Worm (Caenorhabditis elegans) whole organism, L1 larva: ENCODE results near the gene T10B9.14.

Experiments used
- C04F5.9 ChIP-seq: sonication (generic microtip); optimal IDR thresholded peaks from 2 replicates; lab custom pipeline; 2016; ENCODE audit warnings: missing genetic modification characterization, missing compliant biosample characterization
- C16A3.4 ChIP-seq: fragments of 150-350 bp; optimal IDR thresholded peaks from 2 replicates; lab custom pipeline; 2014; ENCODE audit warnings: missing biosample characterization, missing genetic modification characterization
- F16B12.6 ChIP-seq: fragments of 150-350 bp; optimal IDR thresholded peaks from 2 replicates; lab custom pipeline; 2014; ENCODE audit warnings: missing biosample characterization, missing genetic modification characterization
- ama-1 ChIP-seq: fragments of 150-350 bp; optimal IDR thresholded peaks from 2 replicates; lab custom pipeline; 2014
- ceh-8 ChIP-seq: fragments of 200-800 bp; sonication (Bioruptor generic); optimal IDR thresholded peaks from 2 replicates; lab custom pipeline; 2018; ENCODE audit warnings: mild to moderate bottlenecking, missing genetic modification characterization, moderate library complexity, missing compliant biosample characterization
- ceh-88 ChIP-seq: fragments of 200-800 bp; sonication (Bioruptor generic); IDR thresholded peaks from 2 replicates; pipeline ENCODE4 v1.3.6; 2022; ENCODE audit warnings: missing genetic modification characterization, missing compliant biosample characterization
- dpl-1 ChIP-seq, 3 experiments: fragments of 150-350 bp in 2 of 3; sonication (generic microtip) in 1 of 3; optimal IDR thresholded peaks; 2 replicates each; lab custom pipeline; 2014 to 2017; ENCODE audit warnings: missing biosample characterization in 3 of 3, missing genetic modification characterization in 3 of 3, missing genetic modification reagents in 3 of 3
- dsc-1 ChIP-seq: sonication (generic microtip); optimal IDR thresholded peaks from 2 replicates; lab custom pipeline; 2016; ENCODE audit warnings: mild to moderate bottlenecking, missing genetic modification characterization, missing compliant biosample characterization
- efl-1 ChIP-seq, 4 experiments: fragments of 150-350 bp; optimal IDR thresholded peaks in 3 of 4; peaks in 1 of 4; 1 replicate in 1 of 4; 2 replicates in 3 of 4; lab custom pipeline; 2014; ENCODE audit warnings: missing biosample characterization in 2 of 4, missing genetic modification characterization in 2 of 4, missing genetic modification reagents in 2 of 4
- efl-3 ChIP-seq: fragments of 200-800 bp; sonication (Bioruptor generic); optimal IDR thresholded peaks from 2 replicates; lab custom pipeline; 2018; ENCODE audit warnings: mild to moderate bottlenecking, missing genetic modification characterization, missing compliant biosample characterization
- egl-13 ChIP-seq: sonication (generic microtip); optimal IDR thresholded peaks from 2 replicates; lab custom pipeline; 2016; ENCODE audit warnings: missing genotype, missing genetic modification reagents, missing genetic modification characterization, missing compliant biosample characterization
- elt-2 ChIP-seq: sonication (generic microtip); optimal IDR thresholded peaks from 2 replicates; lab custom pipeline; 2016; ENCODE audit warnings: missing genetic modification characterization, mild to moderate bottlenecking, inconsistent platforms, missing compliant biosample characterization, missing genetic modification reagents
- fkh-10 ChIP-seq: sonication (generic microtip); optimal IDR thresholded peaks from 2 replicates; lab custom pipeline; 2017; ENCODE audit warnings: missing biosample characterization, missing genetic modification reagents, missing genetic modification characterization
- fkh-4 ChIP-seq: sonication (generic microtip); optimal IDR thresholded peaks from 2 replicates; lab custom pipeline; 2016; ENCODE audit warnings: missing compliant biosample characterization, missing genetic modification characterization, borderline replicate concordance
- fos-1 ChIP-seq: fragments of 150-350 bp; optimal IDR thresholded peaks from 2 replicates; lab custom pipeline; 2014; ENCODE audit warnings: missing biosample characterization, missing genetic modification characterization
- hlh-17 ChIP-seq: fragments of 200-800 bp; sonication (Bioruptor generic); optimal IDR thresholded peaks from 2 replicates; lab custom pipeline; 2018; ENCODE audit warnings: missing genetic modification characterization, mild to moderate bottlenecking, missing compliant biosample characterization, moderate library complexity, borderline replicate concordance
- hpl-2 ChIP-seq: fragments of 150-350 bp; optimal IDR thresholded peaks from 2 replicates; lab custom pipeline; 2014; ENCODE audit warnings: missing biosample characterization, missing genetic modification reagents, missing genetic modification characterization
- lin-14 ChIP-seq: fragments of 200-800 bp; sonication (Bioruptor generic); optimal IDR thresholded peaks from 2 replicates; lab custom pipeline; 2018; ENCODE audit warnings: mild to moderate bottlenecking, missing genetic modification characterization, moderate library complexity, missing compliant biosample characterization
- lir-3 ChIP-seq: sonication (generic microtip); optimal IDR thresholded peaks from 2 replicates; lab custom pipeline; 2016; ENCODE audit warnings: mild to moderate bottlenecking, missing genetic modification characterization, moderate library complexity, missing compliant biosample characterization; ENCODE audit not compliant: poor library complexity
- lsy-2 ChIP-seq, 2 experiments: fragments of 150-350 bp; optimal IDR thresholded peaks; 2 replicates each; lab custom pipeline; 2014; ENCODE audit warnings: missing biosample characterization in 2 of 2, missing genetic modification characterization in 2 of 2
- mab-9 ChIP-seq: fragments of 200-800 bp; sonication (Bioruptor generic); IDR thresholded peaks from 2 replicates; pipeline ENCODE4 v1.3.6; 2022; ENCODE audit warnings: missing genetic modification reagents, missing genetic modification characterization, missing compliant biosample characterization
- mdl-1 ChIP-seq, 2 experiments: fragments of 150-350 bp; optimal IDR thresholded peaks; 2 replicates each; lab custom pipeline; 2014 to 2017; ENCODE audit warnings: missing biosample characterization in 2 of 2, missing genetic modification characterization in 2 of 2, inconsistent platforms in 1 of 2
- mep-1 ChIP-seq: fragments of 150-350 bp; optimal IDR thresholded peaks from 2 replicates; lab custom pipeline; 2014; ENCODE audit warnings: missing biosample characterization, missing genetic modification characterization
- nhr-11 ChIP-seq: fragments of 150-350 bp; optimal IDR thresholded peaks from 2 replicates; lab custom pipeline; 2014; ENCODE audit warnings: missing biosample characterization, missing genetic modification characterization
- nhr-19 ChIP-seq: fragments of 200-800 bp; sonication (Bioruptor generic); conservative IDR thresholded peaks from 2 replicates; pipeline ENCODE4 v1.3.6; 2022; ENCODE audit warnings: missing genetic modification characterization, missing compliant biosample characterization
- nhr-28 ChIP-seq: fragments of 150-350 bp; optimal IDR thresholded peaks from 2 replicates; lab custom pipeline; 2014; ENCODE audit warnings: missing biosample characterization, missing genetic modification characterization
- nhr-77 ChIP-seq: fragments of 150-350 bp; optimal IDR thresholded peaks from 2 replicates; lab custom pipeline; 2014; ENCODE audit warnings: missing biosample characterization, missing genetic modification characterization
- nhr-84 ChIP-seq: sonication (generic microtip); optimal IDR thresholded peaks from 2 replicates; lab custom pipeline; 2017; ENCODE audit warnings: missing biosample characterization, missing genetic modification characterization
- pax-3 ChIP-seq: fragments of 200-800 bp; sonication (Bioruptor generic); optimal IDR thresholded peaks from 2 replicates; lab custom pipeline; 2018; ENCODE audit warnings: mild to moderate bottlenecking, missing genetic modification characterization, moderate library complexity, missing compliant biosample characterization
- pqm-1 ChIP-seq: sonication (generic microtip); optimal IDR thresholded peaks from 3 replicates; lab custom pipeline; 2017; ENCODE audit warnings: missing biosample characterization, missing genetic modification characterization
- tbx-2 ChIP-seq: sonication (generic microtip); optimal IDR thresholded peaks from 2 replicates; lab custom pipeline; 2016; ENCODE audit warnings: missing genetic modification characterization, missing compliant biosample characterization
- unc-130 ChIP-seq: fragments of 150-350 bp; optimal IDR thresholded peaks from 2 replicates; lab custom pipeline; 2017; ENCODE audit warnings: missing biosample characterization, missing genetic modification characterization, inconsistent platforms
- unc-30 ChIP-seq: sonication (generic microtip); optimal IDR thresholded peaks from 2 replicates; lab custom pipeline; 2017; ENCODE audit warnings: missing biosample characterization, missing genetic modification characterization
- unc-62 ChIP-seq: fragments of 150-350 bp; optimal IDR thresholded peaks from 2 replicates; lab custom pipeline; 2014; ENCODE audit warnings: missing biosample characterization, missing genetic modification reagents, missing genetic modification characterization
- unc-86 ChIP-seq: sonication (generic microtip); optimal IDR thresholded peaks from 2 replicates; lab custom pipeline; 2016; ENCODE audit warnings: missing genetic modification characterization, missing compliant biosample characterization
- unc-98 ChIP-seq: fragments of 200-800 bp; sonication (Bioruptor generic); IDR thresholded peaks from 2 replicates; pipeline ENCODE4 v1.3.6; 2022; ENCODE audit warnings: missing genetic modification characterization, missing compliant biosample characterization
- vab-15 ChIP-seq: sonication (generic microtip); optimal IDR thresholded peaks from 2 replicates; lab custom pipeline; 2017; ENCODE audit warnings: missing genotype, mild to moderate bottlenecking, missing genetic modification characterization, missing compliant biosample characterization
- xbp-1 ChIP-seq: sonication (generic microtip); optimal IDR thresholded peaks from 2 replicates; lab custom pipeline; 2016; ENCODE audit warnings: missing genetic modification characterization, missing compliant biosample characterization
- zip-4 ChIP-seq: fragments of 200-800 bp; sonication (Bioruptor generic); optimal IDR thresholded peaks from 2 replicates; lab custom pipeline; 2018; ENCODE audit warnings: mild to moderate bottlenecking, missing genetic modification characterization, moderate library complexity, missing compliant biosample characterization
- ztf-11 ChIP-seq, 2 experiments: sonication (generic microtip); optimal IDR thresholded peaks; 2 replicates each; lab custom pipeline; 2016 to 2017; ENCODE audit warnings: missing genetic modification characterization in 2 of 2, missing biosample characterization in 1 of 2, missing compliant biosample characterization in 1 of 2
- ztf-4 ChIP-seq: fragments of 150-350 bp; optimal IDR thresholded peaks from 2 replicates; lab custom pipeline; 2014; ENCODE audit warnings: missing biosample characterization, missing genetic modification characterization

Gene T10B9.14

DNA sequence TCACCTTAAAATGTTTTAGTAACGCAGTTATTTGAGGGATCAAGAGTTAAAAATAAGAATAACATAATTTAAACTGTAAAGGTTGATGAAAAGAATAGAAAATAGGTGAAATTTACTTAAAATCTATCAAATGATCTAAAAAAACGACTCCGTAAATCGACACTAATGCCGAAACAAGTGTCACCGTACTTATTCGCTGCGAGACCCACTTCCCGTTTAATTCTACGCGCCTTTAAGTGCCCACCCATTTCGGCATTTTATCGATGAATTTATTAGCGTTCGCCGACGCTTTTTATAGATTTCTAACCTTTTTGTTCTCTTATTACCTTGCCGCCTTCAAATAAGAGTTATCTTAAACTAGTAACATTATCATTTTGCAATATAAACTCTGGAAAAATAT is 36.2 kb downstream of the T10B9.14 start, which contains the start of the genes Y53C12B.1 and nos-3 (continued):
- TF ChIP-seq elt-2 (tag; lab: Kevin White, UChicago) = peak; percentile 28
- peak; percentile 90 for TF ChIP-seq C16A3.4 (tag; lab: Kevin White, UChicago)
- no peak for TF ChIP-seq ztf-11 (tag; optimal IDR thresholded peaks at IDR 0.05; lab: Kevin White, UChicago)
- no peak for TF ChIP-seq nhr-84
- no peak for TF ChIP-seq unc-30 (tag; lab: Kevin White, UChicago)
- peak; percentile 71 to 81 (median 78) for TF ChIP-seq dpl-1 (GFP tag; optimal IDR thresholded peaks at IDR 0.05; lab: Kevin White, UChicago)
- peak; percentile 80 for TF ChIP-seq lin-14
- peak in 1 of 2 experiments; percentile 68 for TF ChIP-seq mdl-1 (tag; optimal IDR thresholded peaks at IDR 0.05; lab: Kevin White, UChicago)
- no peak for TF ChIP-seq hpl-2 (GFP tag; lab: Kevin White, UChicago)
- TF ChIP-seq vab-15 (tag; lab: Kevin White, UChicago) = peak; percentile 41
- peak; percentile 22 for TF ChIP-seq ceh-8 (GFP tag; lab: Kevin White, UChicago)
- TF ChIP-seq unc-98 (GFP tag; lab: Robert Waterston, UW) = no peak
- TF ChIP-seq nhr-11 = peak; percentile 62
- peak; percentile 28 for TF ChIP-seq pax-3 (tag; lab: Kevin White, UChicago)
- peak; percentile 61 for TF ChIP-seq mep-1 (tag; lab: Kevin White, UChicago)
- no peak for TF ChIP-seq pqm-1 (tag; lab: Kevin White, UChicago)
- TF ChIP-seq nhr-77 = peak; percentile 69
- TF ChIP-seq unc-130 (tag; lab: Kevin White, UChicago) = peak; percentile 73
- no peak for TF ChIP-seq efl-3
- no peak for TF ChIP-seq unc-62 (GFP tag; lab: Kevin White, UChicago)
- no peak for TF ChIP-seq ama-1 (lab: Kevin White, UChicago)
- TF ChIP-seq fos-1 (tag; lab: Kevin White, UChicago) = peak; percentile 42
- peak; percentile 63 for TF ChIP-seq lir-3 (tag; lab: Kevin White, UChicago)
- no peak for TF ChIP-seq nhr-28 (tag; lab: Kevin White, UChicago)
- TF ChIP-seq C04F5.9 (tag; lab: Kevin White, UChicago) = peak; percentile 18
- peak; percentile 39 for TF ChIP-seq egl-13 (tag; lab: Kevin White, UChicago)
- TF ChIP-seq fkh-10 (GFP tag; lab: Kevin White, UChicago) = peak; percentile 27
- TF ChIP-seq ztf-4 (tag; lab: Kevin White, UChicago) = no peak
- TF ChIP-seq tbx-2 = peak; percentile 75
- peak; percentile 71 for TF ChIP-seq unc-86
- TF ChIP-seq zip-4 (GFP tag; lab: Kevin White, UChicago) = no peak

DNA sequence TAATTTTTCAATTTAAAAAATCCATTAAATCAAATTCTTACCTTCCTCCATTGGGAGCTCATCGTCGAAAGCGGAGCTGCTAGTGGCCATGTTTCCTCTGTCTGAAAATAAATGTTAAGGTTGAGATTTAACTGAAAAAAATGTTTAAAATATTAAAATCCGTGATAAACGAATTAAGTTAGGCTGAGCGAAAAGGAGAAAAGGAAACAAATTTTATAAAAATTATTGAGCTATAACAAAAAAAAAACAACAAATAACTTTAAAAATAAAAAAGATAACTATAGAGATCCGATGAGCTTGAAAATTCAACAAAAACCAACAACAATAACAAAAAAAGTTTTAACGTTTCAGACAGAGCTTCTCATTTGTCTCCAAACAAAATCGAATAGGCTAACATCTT is 39.5 kb downstream of the T10B9.14 start, which contains the start of gene pno-1:
pno-1 (minus strand) TSS at position 101 of the 400 bp plus-strand sequence.
- no peak for TF ChIP-seq dsc-1 (tag; lab: Kevin White, UChicago)
- TF ChIP-seq lin-14 = no peak
- no peak for TF ChIP-seq fkh-4 (tag; lab: Kevin White, UChicago)
- TF ChIP-seq hlh-17 = no peak

DNA sequence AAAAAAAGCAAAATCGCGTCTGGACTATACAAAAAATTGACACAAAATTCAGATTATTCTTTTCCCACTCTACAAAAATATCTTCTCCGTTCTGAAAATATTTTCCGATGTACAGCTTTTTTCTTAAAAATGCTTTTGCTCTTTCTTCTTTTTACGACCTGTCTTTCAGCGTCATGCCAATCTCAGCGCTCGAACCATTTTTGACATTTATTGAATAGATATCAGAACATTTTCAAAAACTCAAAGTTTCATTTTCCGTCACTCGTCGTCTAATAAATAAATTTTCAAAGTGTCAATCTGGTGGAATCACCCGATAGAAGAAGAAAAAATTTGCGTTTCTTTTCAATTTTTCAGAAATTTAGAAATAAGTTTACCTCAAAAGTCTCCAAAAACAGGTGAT is 40.8 kb downstream of the T10B9.14 start:
- no peak for TF ChIP-seq ceh-88 (GFP tag; lab: Robert Waterston, UW)
- no peak for TF ChIP-seq pax-3 (tag; lab: Kevin White, UChicago)
- no peak for TF ChIP-seq ceh-8 (GFP tag; lab: Kevin White, UChicago)
- no peak for TF ChIP-seq elt-2 (tag; lab: Kevin White, UChicago)
- TF ChIP-seq C04F5.9 (tag; lab: Kevin White, UChicago) = no peak
- TF ChIP-seq nhr-19 = no peak

DNA sequence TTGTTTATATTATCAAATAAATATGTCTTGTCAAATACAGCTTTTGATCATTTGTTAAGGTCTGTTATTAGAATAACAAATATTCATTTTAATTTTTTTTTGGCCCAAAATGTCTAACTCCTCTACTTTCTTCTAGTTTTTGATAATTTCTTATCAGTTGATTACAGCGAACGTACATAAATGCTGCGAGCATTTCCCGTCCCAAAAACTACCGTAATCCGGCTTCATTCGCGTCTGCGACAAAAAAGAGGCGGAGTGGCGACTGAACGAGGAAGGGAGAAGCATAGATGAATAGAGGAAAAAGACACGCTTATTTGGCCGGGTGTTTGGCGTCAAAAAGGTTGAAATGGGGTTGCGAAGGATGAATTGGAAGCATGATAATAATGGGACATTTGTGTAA is 41.7 kb downstream of the T10B9.14 start:
- TF ChIP-seq xbp-1 (tag; lab: Kevin White, UChicago) (no peak), elt-2 (tag; lab: Kevin White, UChicago) (peak; percentile 14), mab-9 (GFP tag; lab: Robert Waterston, UW) (no peak), F16B12.6 (tag; lab: Kevin White, UChicago) (no peak), lsy-2 (tag; optimal IDR thresholded peaks at IDR 0.05; lab: Kevin White, UChicago) (peak in 1 of 2 experiments; percentile 53), unc-30 (tag; lab: Kevin White, UChicago) (no peak), efl-1 (optimal IDR thresholded peaks at IDR 0.05; lab: Kevin White, UChicago) (no peak), efl-1 (GFP tag; optimal IDR thresholded peaks at IDR 0.05 in 1 of 2; lab: Kevin White, UChicago) (peak in 1 of 2 experiments; percentile 46), hlh-17 (no peak)
